Worm (Caenorhabditis elegans) whole organism, young adult: ENCODE results near the gene sup-36.

Experiments used
- B0336.3 ChIP-seq: fragments of 200-800 bp; sonication (Bioruptor generic); IDR thresholded peaks from 2 replicates; pipeline ENCODE4 v1.3.6; 2022; ENCODE audit warnings: missing genetic modification characterization, missing compliant biosample characterization
- F49E8.2 ChIP-seq: sonication (generic microtip); optimal IDR thresholded peaks from 3 replicates; lab custom pipeline; 2017; ENCODE audit warnings: missing genetic modification characterization, mild to moderate bottlenecking, missing compliant biosample characterization, antibody characterized with exemption, moderate library complexity; ENCODE audit not compliant: insufficient read depth
- T26A5.8 ChIP-seq: sonication (generic microtip); optimal IDR thresholded peaks from 2 replicates; lab custom pipeline; 2016; ENCODE audit warnings: missing genetic modification characterization, missing compliant biosample characterization
- Y56A3A.18 ChIP-seq: fragments of 200-800 bp; sonication (Bioruptor generic); IDR thresholded peaks from 2 replicates; pipeline ENCODE4 v1.3.6; 2022; ENCODE audit warnings: missing genetic modification reagents, missing genetic modification characterization, missing compliant biosample characterization
- attf-5 ChIP-seq: fragments of 200-800 bp; sonication (Bioruptor generic); optimal IDR thresholded peaks from 2 replicates; lab custom pipeline; 2018; ENCODE audit warnings: mild to moderate bottlenecking, missing genetic modification characterization, missing compliant biosample characterization
- ceh-27 ChIP-seq: fragments of 200-800 bp; sonication (Bioruptor generic); optimal IDR thresholded peaks from 2 replicates; lab custom pipeline; 2018; ENCODE audit warnings: mild to moderate bottlenecking, missing genetic modification characterization, moderate library complexity, missing compliant biosample characterization
- hmg-1.2 ChIP-seq: fragments of 200-800 bp; sonication (Bioruptor generic); IDR thresholded peaks from 2 replicates; pipeline ENCODE4 v1.3.6; 2022; ENCODE audit warnings: missing genetic modification reagents, missing genetic modification characterization, missing compliant biosample characterization
- mcd-1 ChIP-seq: fragments of 200-800 bp; sonication (Bioruptor generic); IDR thresholded peaks from 2 replicates; pipeline ENCODE4 v1.3.6; 2022; ENCODE audit warnings: missing genetic modification reagents, missing genetic modification characterization, missing compliant biosample characterization
- repo-1 ChIP-seq: sonication (generic microtip); optimal IDR thresholded peaks from 2 replicates; lab custom pipeline; 2017; ENCODE audit warnings: mild to moderate bottlenecking, missing genetic modification characterization, missing compliant biosample characterization
- snpc-1.1 ChIP-seq: sonication (generic microtip); optimal IDR thresholded peaks from 2 replicates; lab custom pipeline; 2017; ENCODE audit warnings: missing genetic modification characterization, mild to moderate bottlenecking, missing compliant biosample characterization, antibody characterized with exemption, moderate library complexity, missing genotype, missing genetic modification reagents; ENCODE audit not compliant: insufficient read depth
- snpc-3.4 ChIP-seq: sonication (generic microtip); optimal IDR thresholded peaks from 2 replicates; lab custom pipeline; 2017; ENCODE audit warnings: missing genetic modification characterization, mild to moderate bottlenecking, missing compliant biosample characterization, antibody characterized with exemption, moderate library complexity, missing genotype, missing genetic modification reagents
- xnd-1 ChIP-seq: sonication (generic microtip); optimal IDR thresholded peaks from 2 replicates; lab custom pipeline; 2016; ENCODE audit warnings: missing genotype, missing genetic modification reagents, missing genetic modification characterization, missing compliant biosample characterization

sup-36 gene

ce11 chrIV:6645867-6646655 is 44.6 kb downstream of the sup-36 start, which contains the start of gene hil-7:
Gene hil-7 (plus strand): TSS chrIV:6646312.
- peak; percentile 54; the same call in 1 of the 2 replicates for TF ChIP-seq B0336.3 (GFP tag; lab: Robert Waterston, UW)
- TF ChIP-seq hmg-1.2 (GFP tag; lab: Robert Waterston, UW) = peak; percentile 48; the same call in 1 of the 2 replicates
- TF ChIP-seq attf-5 (GFP tag; lab: Kevin White, UChicago) = peak; percentile 17
- TF ChIP-seq Y56A3A.18 (GFP tag; lab: Robert Waterston, UW) = no peak
- no peak for TF ChIP-seq snpc-3.4 (tag; lab: Kevin White, UChicago)
- TF ChIP-seq mcd-1 (GFP tag; lab: Robert Waterston, UW) = peak; percentile 28; the same call in 1 of the 2 replicates
- TF ChIP-seq ceh-27 (GFP tag; lab: Kevin White, UChicago) = peak; percentile 43
- TF ChIP-seq, all 124 proteins: peak for 5

DNA sequence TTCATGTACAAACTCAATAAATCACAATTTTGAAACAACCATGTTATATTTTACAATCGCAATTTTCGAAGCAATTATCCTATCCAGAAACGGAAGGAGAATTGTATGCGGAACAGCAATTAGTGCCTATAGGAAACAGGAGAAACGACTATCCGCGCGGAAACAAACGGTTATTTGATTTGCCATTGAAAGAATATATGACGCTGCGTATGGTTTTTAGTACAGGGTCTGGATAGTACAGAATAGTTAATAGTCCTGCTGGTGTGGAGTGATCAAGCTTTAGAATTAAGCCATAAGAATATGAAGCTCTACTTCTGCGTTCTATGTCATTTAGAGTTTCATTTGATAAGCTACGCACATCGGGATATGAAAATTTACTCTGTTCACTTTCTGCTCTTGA is 45.4 kb downstream of the sup-36 start:
- no peak for TF ChIP-seq T26A5.8 (tag; lab: Kevin White, UChicago)
- TF ChIP-seq xnd-1 (tag; lab: Kevin White, UChicago) = no peak
- TF ChIP-seq B0336.3 (GFP tag; lab: Robert Waterston, UW) = no peak
- TF ChIP-seq snpc-1.1 (tag; lab: Kevin White, UChicago) = no peak

ce11 chrIV:6648625-6649024 is 47.2 kb downstream of the sup-36 start:
- no peak for TF ChIP-seq repo-1 (tag; lab: Kevin White, UChicago)
- TF ChIP-seq hmg-1.2 (GFP tag; lab: Robert Waterston, UW) = peak; percentile 77
- TF ChIP-seq B0336.3 (GFP tag; lab: Robert Waterston, UW) = no peak
- TF ChIP-seq F49E8.2 (tag; lab: Kevin White, UChicago) = no peak
